Worm (Caenorhabditis elegans) whole organism, young adult: ENCODE data around the gene ilcr-2.

Experiments used
- F49E8.2 ChIP-seq: sonication (generic microtip); optimal IDR thresholded peaks from 3 replicates; lab custom pipeline; 2017; ENCODE audit warnings: missing genetic modification characterization, mild to moderate bottlenecking, missing compliant biosample characterization, antibody characterized with exemption, moderate library complexity; ENCODE audit not compliant: insufficient read depth
- F55B11.4 ChIP-seq: sonication (generic microtip); optimal IDR thresholded peaks from 2 replicates; lab custom pipeline; 2016; ENCODE audit warnings: missing compliant biosample characterization, missing genetic modification characterization, borderline replicate concordance; ENCODE audit not compliant: insufficient read depth
- chd-7 ChIP-seq: sonication (generic microtip); optimal IDR thresholded peaks from 2 replicates; lab custom pipeline; 2016; ENCODE audit warnings: mild to moderate bottlenecking, missing genetic modification characterization, moderate library complexity, missing compliant biosample characterization
- egl-44 ChIP-seq: fragments of 200-800 bp; sonication (Bioruptor generic); IDR thresholded peaks from 2 replicates; pipeline ENCODE4 v1.3.6; 2022; ENCODE audit warnings: missing genetic modification reagents, missing genetic modification characterization, missing compliant biosample characterization
- lsy-27 ChIP-seq: sonication (generic microtip); optimal IDR thresholded peaks from 2 replicates; lab custom pipeline; 2017; ENCODE audit warnings: missing genetic modification characterization, mild to moderate bottlenecking, missing compliant biosample characterization, antibody characterized with exemption, missing genotype, borderline replicate concordance; ENCODE audit not compliant: insufficient read depth
- nfya-1 ChIP-seq: sonication (generic microtip); optimal IDR thresholded peaks from 2 replicates; lab custom pipeline; 2017; ENCODE audit warnings: antibody characterized with exemption, missing compliant biosample characterization, missing genetic modification characterization, borderline replicate concordance; ENCODE audit not compliant: insufficient read depth
- pha-4 ChIP-seq: fragments of 150-350 bp; sonication (generic microtip); optimal IDR thresholded peaks from 2 replicates; lab custom pipeline; 2014; ENCODE audit warnings: missing biosample characterization, missing genetic modification reagents, missing genetic modification characterization
- snpc-3.4 ChIP-seq: sonication (generic microtip); optimal IDR thresholded peaks from 2 replicates; lab custom pipeline; 2017; ENCODE audit warnings: missing genetic modification characterization, mild to moderate bottlenecking, missing compliant biosample characterization, antibody characterized with exemption, moderate library complexity, missing genotype, missing genetic modification reagents

ce11 chrII:5437586-5437985 is 37.5 kb upstream of the ilcr-2 start, which contains the start of gene F07F6.1:
- TF ChIP-seq F55B11.4 (tag; lab: Kevin White, UChicago) (no peak), chd-7 (tag; lab: Kevin White, UChicago) (no peak), lsy-27 (tag; lab: Kevin White, UChicago) (no peak), snpc-3.4 (tag; lab: Kevin White, UChicago) (no peak), pha-4 (tag; lab: Kevin White, UChicago) (no peak), nfya-1 (tag; lab: Kevin White, UChicago) (no peak), F49E8.2 (tag; lab: Kevin White, UChicago) (no peak), egl-44 (GFP tag; lab: Robert Waterston, UW) (no peak)
